Fruit fly (Drosophila melanogaster) whole organism, embryonic: Measurements from ENCODE around the gene CG13947.
A peak's percentile ranks its signal among the peaks of the same experiment; 100 is the strongest.

Experiments
- ATbp ChIP-seq: fragments of 200-800 bp; sonication (Bioruptor generic); optimal IDR thresholded peaks from 2 replicates; lab custom pipeline; 2017; ENCODE audit warnings: missing biosample characterization, mild to moderate bottlenecking, missing genetic modification characterization, missing genetic modification reagents
- B-H1 ChIP-seq: fragments of 200-800 bp; sonication (Bioruptor generic); IDR thresholded peaks from 3 replicates; pipeline ENCODE4 v1.3.6; 2022; ENCODE audit warnings: missing biosample characterization, missing genetic modification characterization
- BEAF-32 ChIP-seq: fragments of 200-800 bp; sonication (Bioruptor generic); optimal IDR thresholded peaks from 3 replicates; lab custom pipeline; 2017; ENCODE audit warnings: missing biosample characterization, missing genetic modification characterization, mild to moderate bottlenecking, moderate library complexity, missing genetic modification reagents
- Bgb ChIP-seq: fragments of 200-800 bp; sonication (Bioruptor generic); IDR thresholded peaks from 2 replicates; pipeline ENCODE4 v1.3.6; 2022; ENCODE audit warnings: missing biosample characterization, missing genetic modification characterization; ENCODE audit not compliant: partially characterized antibody
- CG11398 ChIP-seq: fragments of 200-800 bp; sonication (Bioruptor generic); optimal IDR thresholded peaks from 2 replicates; lab custom pipeline; 2016; ENCODE audit warnings: missing biosample characterization, missing genetic modification characterization
- CG1233 ChIP-seq: fragments of 200-800 bp; sonication (Bioruptor generic); optimal IDR thresholded peaks from 4 replicates; lab custom pipeline; 2018; ENCODE audit warnings: missing biosample characterization, mild to moderate bottlenecking, missing genetic modification characterization
- CG12659 ChIP-seq: fragments of 200-800 bp; sonication (Bioruptor generic); optimal IDR thresholded peaks from 3 replicates; lab custom pipeline; 2017; ENCODE audit warnings: mild to moderate bottlenecking, missing biosample characterization, missing genetic modification reagents, missing genetic modification characterization
- CG13123 ChIP-seq: fragments of 200-800 bp; sonication (Bioruptor generic); optimal IDR thresholded peaks from 2 replicates; lab custom pipeline; 2016; ENCODE audit warnings: missing biosample characterization, missing genetic modification characterization
- CG14050 ChIP-seq: fragments of 200-800 bp; sonication (Bioruptor generic); IDR thresholded peaks from 3 replicates; pipeline ENCODE4 v1.3.6; 2022; ENCODE audit warnings: missing biosample characterization, missing genetic modification characterization
- CG16813 ChIP-seq: fragments of 200-800 bp; sonication (Bioruptor generic); IDR thresholded peaks from 3 replicates; pipeline ENCODE4 v1.3.6; 2022; ENCODE audit warnings: missing biosample characterization, missing genetic modification characterization; ENCODE audit not compliant: partially characterized antibody
- CG16815 ChIP-seq: fragments of 200-800 bp; sonication (Bioruptor generic); optimal IDR thresholded peaks from 3 replicates; lab custom pipeline; 2017; ENCODE audit warnings: missing biosample characterization, mild to moderate bottlenecking, missing genetic modification characterization
- CG30020 ChIP-seq: fragments of 200-800 bp; optimal IDR thresholded peaks from 2 replicates; lab custom pipeline; 2019; ENCODE audit warnings: missing biosample characterization, mild to moderate bottlenecking, missing genetic modification characterization, moderate library complexity
- CG42726 ChIP-seq: fragments of 200-800 bp; sonication (Bioruptor generic); IDR thresholded peaks from 2 replicates; pipeline ENCODE4 v1.3.6; 2022; ENCODE audit warnings: missing biosample characterization, missing genetic modification characterization; ENCODE audit not compliant: partially characterized antibody
- CG4617 ChIP-seq: fragments of 200-800 bp; sonication (Bioruptor generic); optimal IDR thresholded peaks from 3 replicates; lab custom pipeline; 2016; ENCODE audit warnings: missing biosample characterization, missing genetic modification characterization, borderline replicate concordance
- CG4730 ChIP-seq: fragments of 200-800 bp; sonication (Bioruptor generic); IDR thresholded peaks from 2 replicates; pipeline ENCODE4 v1.3.6; 2022; ENCODE audit warnings: missing biosample characterization, missing genetic modification characterization
- CG6765 ChIP-seq: fragments of 200-800 bp; sonication (Bioruptor generic); optimal IDR thresholded peaks from 3 replicates; lab custom pipeline; 2017; ENCODE audit warnings: missing biosample characterization, mild to moderate bottlenecking, missing genetic modification characterization
- CG7372 ChIP-seq: fragments of 200-800 bp; sonication (Bioruptor generic); IDR thresholded peaks from 2 replicates; pipeline ENCODE4 v1.3.6; 2022; ENCODE audit warnings: missing biosample characterization, missing genetic modification characterization
- CG7928 ChIP-seq: fragments of 200-800 bp; sonication (Bioruptor generic); optimal IDR thresholded peaks from 2 replicates; lab custom pipeline; 2017; ENCODE audit warnings: missing biosample characterization, mild to moderate bottlenecking, missing genetic modification characterization
- CG8089 ChIP-seq: fragments of 200-800 bp; sonication (Bioruptor generic); optimal IDR thresholded peaks from 3 replicates; lab custom pipeline; 2016; ENCODE audit warnings: missing biosample characterization, missing genetic modification characterization
- E2f2 ChIP-seq: fragments of 200-800 bp; sonication (Bioruptor generic); IDR thresholded peaks from 2 replicates; pipeline ENCODE4 v1.3.6; 2022; ENCODE audit warnings: missing biosample characterization, missing genetic modification characterization
- ERR ChIP-seq: fragments of 200-800 bp; sonication (Bioruptor generic); optimal IDR thresholded peaks from 2 replicates; lab custom pipeline; 2016; ENCODE audit warnings: missing biosample characterization, missing genetic modification characterization
- GATAe ChIP-seq: fragments of 200-800 bp; sonication (Bioruptor generic); conservative IDR thresholded peaks from 2 replicates; pipeline ENCODE4 v1.3.6; 2022; ENCODE audit warnings: missing biosample characterization, missing genetic modification characterization
- H15 ChIP-seq: fragments of 200-800 bp; sonication (Bioruptor generic); IDR thresholded peaks from 3 replicates; pipeline ENCODE4 v1.3.6; 2022; ENCODE audit warnings: missing biosample characterization, missing genetic modification characterization
- Hr39 ChIP-seq: fragments of >200 bp; optimal IDR thresholded peaks from 2 replicates; lab custom pipeline; 2017
- Kr ChIP-seq: fragments of 200-800 bp; sonication (Bioruptor generic); optimal IDR thresholded peaks from 2 replicates; lab custom pipeline; 2017; ENCODE audit warnings: missing biosample characterization, mild to moderate bottlenecking, missing genetic modification characterization
- MBD-R2 ChIP-seq: fragments of 200-800 bp; sonication (Bioruptor generic); IDR thresholded peaks from 2 replicates; pipeline ENCODE4 v1.3.6; 2022; ENCODE audit warnings: missing biosample characterization, missing genetic modification characterization
- Mes4 ChIP-seq: fragments of 200-800 bp; sonication (Bioruptor generic); optimal IDR thresholded peaks from 2 replicates; lab custom pipeline; 2016; ENCODE audit warnings: missing biosample characterization, missing genetic modification characterization
- Oaz ChIP-seq: fragments of 200-800 bp; sonication (Bioruptor generic); IDR thresholded peaks from 2 replicates; pipeline ENCODE4 v1.3.6; 2022; ENCODE audit warnings: missing biosample characterization, missing genetic modification characterization
- Opbp ChIP-seq: fragments of 200-800 bp; sonication (Bioruptor generic); IDR thresholded peaks from 3 replicates; pipeline ENCODE4 v1.3.6; 2022; ENCODE audit warnings: missing biosample characterization, missing genetic modification characterization; ENCODE audit not compliant: partially characterized antibody
- Sin3A ChIP-seq: fragments of >200 bp; optimal IDR thresholded peaks from 2 replicates; lab custom pipeline; 2018
- Sry-β ChIP-seq: fragments of 200-800 bp; sonication (Bioruptor generic); optimal IDR thresholded peaks from 2 replicates; lab custom pipeline; 2018; ENCODE audit warnings: missing biosample characterization, mild to moderate bottlenecking, missing genetic modification characterization, moderate library complexity
- Sry-δ ChIP-seq: fragments of 200-800 bp; sonication (Bioruptor generic); optimal IDR thresholded peaks from 2 replicates; lab custom pipeline; 2016; ENCODE audit warnings: missing biosample characterization, missing genetic modification characterization
- Ssrp ChIP-seq: fragments of 200-800 bp; sonication (Bioruptor generic); optimal IDR thresholded peaks from 2 replicates; lab custom pipeline; 2018; ENCODE audit warnings: missing biosample characterization, mild to moderate bottlenecking, missing genetic modification characterization, moderate library complexity
- Xrp1 ChIP-seq: fragments of 200-800 bp; sonication (Bioruptor generic); IDR thresholded peaks from 2 replicates; pipeline ENCODE4 v1.3.6; 2022; ENCODE audit warnings: missing biosample characterization, missing genetic modification characterization
- chn ChIP-seq: fragments of 200-800 bp; sonication (Bioruptor generic); optimal IDR thresholded peaks from 2 replicates; lab custom pipeline; 2016; ENCODE audit warnings: missing biosample characterization, missing genetic modification characterization
- dmrt11E ChIP-seq: fragments of 200-800 bp; sonication (Bioruptor generic); optimal IDR thresholded peaks from 3 replicates; lab custom pipeline; 2018; ENCODE audit warnings: missing biosample characterization, mild to moderate bottlenecking, missing genetic modification characterization, moderate library complexity
- eve ChIP-seq, 2 experiments: fragments of >200 bp; optimal IDR thresholded peaks; 2 replicates each; lab custom pipeline; 2017; ENCODE audit warnings: missing biosample characterization in 2 of 2, missing genetic modification characterization in 2 of 2
- exex ChIP-seq: fragments of 200-800 bp; sonication (Bioruptor generic); optimal IDR thresholded peaks from 4 replicates; lab custom pipeline; 2018; ENCODE audit warnings: missing biosample characterization, mild to moderate bottlenecking, missing genetic modification characterization, moderate library complexity
- fd3F ChIP-seq: fragments of 200-800 bp; sonication (Bioruptor generic); optimal IDR thresholded peaks from 2 replicates; lab custom pipeline; 2018; ENCODE audit warnings: missing biosample characterization, mild to moderate bottlenecking, missing genetic modification characterization, moderate library complexity
- h ChIP-seq: fragments of >200 bp; optimal IDR thresholded peaks from 2 replicates; lab custom pipeline; 2017
- hth ChIP-seq: fragments of >200 bp; optimal IDR thresholded peaks from 2 replicates; lab custom pipeline; 2017; ENCODE audit warnings: inconsistent platforms
- kah ChIP-seq: fragments of 200-800 bp; sonication (Bioruptor generic); optimal IDR thresholded peaks from 2 replicates; lab custom pipeline; 2018; ENCODE audit warnings: missing biosample characterization, mild to moderate bottlenecking, missing genetic modification characterization
- knrl ChIP-seq: fragments of 200-800 bp; sonication (Bioruptor generic); IDR thresholded peaks from 3 replicates; pipeline ENCODE4 v1.3.6; 2022; ENCODE audit warnings: missing biosample characterization, missing genetic modification characterization; ENCODE audit not compliant: partially characterized antibody
- mirr ChIP-seq: fragments of 200-800 bp; sonication (Bioruptor generic); optimal IDR thresholded peaks from 3 replicates; lab custom pipeline; 2018; ENCODE audit warnings: missing biosample characterization, mild to moderate bottlenecking, missing genetic modification characterization
- nom ChIP-seq: fragments of 200-800 bp; sonication (Bioruptor generic); optimal IDR thresholded peaks from 2 replicates; lab custom pipeline; 2017; ENCODE audit warnings: missing biosample characterization, missing genetic modification characterization, mild to moderate bottlenecking, moderate library complexity, missing genetic modification reagents
- pb ChIP-seq: fragments of 200-800 bp; sonication (Bioruptor generic); optimal IDR thresholded peaks from 3 replicates; lab custom pipeline; 2016; ENCODE audit warnings: missing biosample characterization, missing genetic modification characterization
- sens ChIP-seq: fragments of 200-800 bp; sonication (Bioruptor generic); peaks from one replicate; lab custom pipeline; 2016; ENCODE audit warnings: missing biosample characterization, missing genetic modification characterization
- tna ChIP-seq: fragments of 200-800 bp; sonication (Bioruptor generic); IDR thresholded peaks from 2 replicates; pipeline ENCODE4 v1.3.6; 2022; ENCODE audit warnings: missing biosample characterization, missing genetic modification characterization; ENCODE audit not compliant: partially characterized antibody
- unc-4 ChIP-seq: fragments of 200-800 bp; sonication (Bioruptor generic); IDR thresholded peaks from 2 replicates; pipeline ENCODE4 v1.3.6; 2022; ENCODE audit warnings: missing biosample characterization, missing genetic modification characterization; ENCODE audit not compliant: partially characterized antibody
- vvl ChIP-seq: fragments of 200-800 bp; sonication (Bioruptor generic); IDR thresholded peaks from 2 replicates; pipeline ENCODE4 v1.3.6; 2022; ENCODE audit warnings: missing biosample characterization, missing genetic modification characterization
- zfh2 ChIP-seq: fragments of 200-800 bp; sonication (Bioruptor generic); optimal IDR thresholded peaks from 2 replicates; lab custom pipeline; 2016; ENCODE audit warnings: missing biosample characterization, missing genetic modification characterization

CG13947 gene

DNA sequence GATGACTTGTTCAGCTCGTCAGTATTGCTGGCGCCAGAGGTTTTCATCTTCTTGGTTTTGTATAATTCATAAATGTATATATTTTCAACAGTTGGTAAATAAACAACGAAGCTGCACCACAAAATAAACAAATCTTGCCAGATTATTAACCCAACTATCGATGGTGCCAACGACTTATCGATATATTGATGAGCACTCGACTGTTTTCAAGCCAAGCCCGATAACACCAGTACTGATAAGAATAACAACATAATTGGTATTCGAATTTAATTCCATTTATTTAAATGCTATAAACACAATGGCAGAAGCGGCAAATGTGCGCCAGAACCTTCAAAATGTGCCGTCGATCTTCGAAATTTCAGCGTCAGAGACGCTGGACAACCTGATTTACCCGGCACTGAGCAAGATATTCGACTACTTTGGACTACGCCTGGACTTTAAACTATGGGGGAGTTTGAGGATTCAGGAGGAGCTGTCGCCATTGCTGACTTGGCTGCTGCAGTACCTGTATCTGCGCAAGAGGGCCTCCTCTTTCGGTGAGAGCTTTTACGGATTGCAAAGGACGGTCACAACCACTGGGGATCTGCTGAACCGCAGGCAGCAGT is 36.9 kb downstream of the CG13947 start, which contains the start of the genes Saf6 and Pex12 (continued):
- no peak for TF ChIP-seq Mes4 (GFP tag; lab: Kevin White, UChicago)
- TF ChIP-seq MBD-R2 (GFP tag; lab: Robert Waterston, UW): peak; percentile 90
- TF ChIP-seq mirr (GFP tag; lab: Kevin White, UChicago): peak; percentile 22
- TF ChIP-seq Sry-δ: peak; percentile 68
- no peak for TF ChIP-seq CG7372
- TF ChIP-seq H15: no peak
- no peak for TF ChIP-seq Kr (GFP tag; lab: Kevin White, UChicago)
- no peak for TF ChIP-seq Hr39 (lab: Kevin White, UChicago)
- TF ChIP-seq ERR (GFP tag; lab: Kevin White, UChicago): no peak
- no peak for TF ChIP-seq CG1233 (GFP tag; lab: Kevin White, UChicago)
- TF ChIP-seq CG12659 (GFP tag; lab: Kevin White, UChicago): peak; percentile 12
- TF ChIP-seq fd3F (GFP tag; lab: Kevin White, UChicago): no peak
- no peak for TF ChIP-seq pb (GFP tag; lab: Kevin White, UChicago)
- TF ChIP-seq eve (GFP tag; optimal IDR thresholded peaks at IDR 0.05; lab: Kevin White, UChicago): no peak
- TF ChIP-seq dmrt11E: no peak
- TF ChIP-seq Xrp1 (GFP tag; lab: Robert Waterston, UW): peak; percentile 6; the same call in 1 of the 2 replicates
- no peak for TF ChIP-seq CG16815 (GFP tag; lab: Kevin White, UChicago)
- TF ChIP-seq Opbp (GFP tag; lab: Robert Waterston, UW): peak; percentile 85; the same call in 2 of the 3 replicates
- TF ChIP-seq E2f2 (GFP tag; lab: Robert Waterston, UW): peak; percentile 52
- no peak for TF ChIP-seq CG8089 (GFP tag; lab: Kevin White, UChicago)
- TF ChIP-seq CG7928 (GFP tag; lab: Kevin White, UChicago): no peak
- TF ChIP-seq B-H1 (GFP tag; lab: Robert Waterston, UW): no peak
- no peak for TF ChIP-seq hth (lab: Kevin White, UChicago)
- no peak for TF ChIP-seq CG13123 (GFP tag; lab: Kevin White, UChicago)
- TF ChIP-seq GATAe (GFP tag; lab: Robert Waterston, UW): peak; percentile 37
- TF ChIP-seq vvl: no peak; the same call in 1 of the 2 replicates
- TF ChIP-seq Sry-β (GFP tag; lab: Kevin White, UChicago): peak; percentile 91
- peak; percentile 79 for TF ChIP-seq BEAF-32 (GFP tag; lab: Kevin White, UChicago)
- TF ChIP-seq CG6765 (GFP tag; lab: Kevin White, UChicago): no peak
- TF ChIP-seq CG4617 (GFP tag; lab: Kevin White, UChicago): peak; percentile 70
- TF ChIP-seq h (lab: Kevin White, UChicago): no peak
- no peak for TF ChIP-seq chn (GFP tag; lab: Kevin White, UChicago)
- no peak for TF ChIP-seq CG4730 (GFP tag; lab: Robert Waterston, UW)
- TF ChIP-seq CG16813: peak; percentile 77
- TF ChIP-seq zfh2: no peak
- TF ChIP-seq CG14050 (GFP tag; lab: Robert Waterston, UW): no peak
- no peak for TF ChIP-seq ATbp (GFP tag; lab: Kevin White, UChicago)
- TF ChIP-seq CG11398: no peak
- peak; percentile 14; the same call in 1 of the 2 replicates for TF ChIP-seq CG42726 (GFP tag; lab: Robert Waterston, UW)
- peak; percentile 75 for TF ChIP-seq tna (GFP tag; lab: Robert Waterston, UW)
- no peak for TF ChIP-seq kah (GFP tag; lab: Kevin White, UChicago)
- TF ChIP-seq Ssrp (tag; lab: Kevin White, UChicago): no peak
- TF ChIP-seq exex (tag; lab: Kevin White, UChicago): peak; percentile 47
- TF ChIP-seq sens (GFP tag; lab: Kevin White, UChicago): no peak
- TF ChIP-seq Oaz (GFP tag; lab: Robert Waterston, UW): no peak
- no peak for TF ChIP-seq CG30020 (tag; lab: Kevin White, UChicago)
- TF ChIP-seq Sin3A (lab: Kevin White, UChicago): peak; percentile 16
- TF ChIP-seq Bgb (GFP tag; lab: Robert Waterston, UW): peak; percentile 86
- peak; percentile 65 for TF ChIP-seq nom
- peak; percentile 72; the same call in 2 of the 3 replicates for TF ChIP-seq knrl
- TF ChIP-seq unc-4 (GFP tag; lab: Robert Waterston, UW): peak; percentile 84
